Fruit fly (Drosophila melanogaster) whole organism: ENCODE data around the gene Mon1.

Experiments used
- psq ChIP-seq: fragments of >200 bp; optimal IDR thresholded peaks from 2 replicates; lab custom pipeline; 2017
- usp ChIP-seq: fragments of >200 bp; optimal IDR thresholded peaks from 2 replicates; lab custom pipeline; 2017; ENCODE audit warnings: missing biosample characterization, missing genetic modification characterization, mixed read lengths

DNA sequence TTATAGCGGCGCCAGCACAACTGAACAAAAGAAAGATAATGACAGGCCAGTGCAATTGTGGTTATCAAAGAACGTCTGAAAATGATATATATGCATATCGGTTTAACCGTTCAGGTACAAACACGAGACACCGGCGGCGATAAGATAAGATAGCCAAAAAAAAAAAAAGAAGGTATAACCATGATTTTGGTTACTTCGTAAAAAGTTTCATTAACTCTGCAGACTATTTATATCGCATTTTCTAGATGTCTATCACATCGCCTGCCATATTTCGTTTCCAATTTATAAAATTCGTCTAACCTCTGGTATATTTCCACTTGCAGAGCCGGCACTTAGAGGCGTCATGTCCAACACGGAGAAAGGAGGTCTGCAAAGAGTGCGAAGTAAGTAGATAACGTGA, 43.2 kb downstream of the Mon1 start:
- TF ChIP-seq psq: no peak
- TF ChIP-seq usp (GFP tag; lab: Kevin White, UChicago): no peak
